Worm (Caenorhabditis elegans) whole organism, L3 larva: ENCODE results near the gene F53B2.5.

Experiments
- ZK546.5 ChIP-seq: sonication (generic microtip); optimal IDR thresholded peaks from 2 replicates; lab custom pipeline; 2017; ENCODE audit warnings: missing biosample characterization, missing genetic modification characterization
- ceh-16 ChIP-seq: sonication (generic microtip); optimal IDR thresholded peaks from 2 replicates; lab custom pipeline; 2017; ENCODE audit warnings: missing biosample characterization, missing genetic modification characterization
- ceh-28 ChIP-seq: fragments of 150-350 bp; optimal IDR thresholded peaks from 2 replicates; lab custom pipeline; 2014; ENCODE audit warnings: missing biosample characterization, missing genetic modification reagents, missing genetic modification characterization
- ceh-82 ChIP-seq: fragments of 150-350 bp; optimal IDR thresholded peaks from 2 replicates; lab custom pipeline; 2014; ENCODE audit warnings: missing biosample characterization, missing genetic modification characterization
- ceh-9 ChIP-seq: sonication (generic microtip); optimal IDR thresholded peaks from 2 replicates; lab custom pipeline; 2018; ENCODE audit warnings: missing biosample characterization, missing genetic modification characterization
- daf-12 ChIP-seq: fragments of 150-350 bp; optimal IDR thresholded peaks from 2 replicates; lab custom pipeline; 2014; ENCODE audit warnings: missing biosample characterization, missing genetic modification reagents, missing genetic modification characterization
- egl-27 ChIP-seq: sonication (generic microtip); optimal IDR thresholded peaks from 4 replicates; lab custom pipeline; 2017; ENCODE audit warnings: missing biosample characterization, missing genetic modification reagents, missing genetic modification characterization
- egl-5 ChIP-seq: fragments of 150-350 bp; optimal IDR thresholded peaks from 2 replicates; lab custom pipeline; 2017; ENCODE audit warnings: missing biosample characterization, missing genetic modification reagents, missing genetic modification characterization, inconsistent platforms
- elt-1 ChIP-seq: fragments of 150-350 bp; optimal IDR thresholded peaks from 2 replicates; lab custom pipeline; 2014; ENCODE audit warnings: missing biosample characterization, missing genetic modification characterization
- elt-2 ChIP-seq: sonication (generic microtip); optimal IDR thresholded peaks from 2 replicates; lab custom pipeline; 2016; ENCODE audit warnings: missing genetic modification reagents, mild to moderate bottlenecking, missing genetic modification characterization, missing compliant biosample characterization
- elt-3 ChIP-seq, 3 experiments: fragments of 150-350 bp in 1 of 3; sonication (generic microtip) in 2 of 3; optimal IDR thresholded peaks; 2 replicates in 2 of 3; 4 replicates in 1 of 3; lab custom pipeline; 2014 to 2017; ENCODE audit warnings: missing biosample characterization in 3 of 3, missing genetic modification characterization in 3 of 3
- eor-1 ChIP-seq, 2 experiments: fragments of 150-350 bp; optimal IDR thresholded peaks; 2 replicates each; lab custom pipeline; 2014 to 2018; ENCODE audit warnings: missing biosample characterization in 2 of 2, missing genetic modification characterization in 2 of 2
- fkh-2 ChIP-seq: fragments of 150-350 bp; optimal IDR thresholded peaks from 2 replicates; lab custom pipeline; 2014; ENCODE audit warnings: missing biosample characterization, missing genetic modification reagents, missing genetic modification characterization
- fos-1 ChIP-seq: fragments of 150-350 bp; optimal IDR thresholded peaks from 2 replicates; lab custom pipeline; 2014; ENCODE audit warnings: missing biosample characterization, missing genetic modification characterization
- jun-1 ChIP-seq: fragments of 150-350 bp; optimal IDR thresholded peaks from 2 replicates; lab custom pipeline; 2014; ENCODE audit warnings: missing biosample characterization, missing genetic modification reagents, missing genetic modification characterization
- lin-15B ChIP-seq: fragments of 150-350 bp; optimal IDR thresholded peaks from 2 replicates; lab custom pipeline; 2014; ENCODE audit warnings: missing biosample characterization, missing genetic modification characterization
- lsy-12 ChIP-seq: sonication (generic microtip); optimal IDR thresholded peaks from 2 replicates; lab custom pipeline; 2016; ENCODE audit warnings: mild to moderate bottlenecking, missing genetic modification characterization, missing compliant biosample characterization
- mdl-1 ChIP-seq: fragments of 150-350 bp; optimal IDR thresholded peaks from 2 replicates; lab custom pipeline; 2014; ENCODE audit warnings: missing biosample characterization, missing genetic modification characterization
- nfya-1 ChIP-seq: sonication (generic microtip); optimal IDR thresholded peaks from 2 replicates; lab custom pipeline; 2017; ENCODE audit warnings: missing genetic modification characterization, mild to moderate bottlenecking, missing compliant biosample characterization, antibody characterized with exemption, moderate library complexity; ENCODE audit not compliant: insufficient read depth
- nhr-11 ChIP-seq: fragments of 150-350 bp; optimal IDR thresholded peaks from 2 replicates; lab custom pipeline; 2014; ENCODE audit warnings: missing biosample characterization, missing genetic modification characterization
- nhr-12 ChIP-seq: fragments of 150-350 bp; optimal IDR thresholded peaks from 2 replicates; lab custom pipeline; 2014; ENCODE audit warnings: missing biosample characterization, missing genetic modification characterization
- nhr-23 ChIP-seq: fragments of 150-350 bp; optimal IDR thresholded peaks from 2 replicates; lab custom pipeline; 2014; ENCODE audit warnings: missing biosample characterization, missing genetic modification reagents, missing genetic modification characterization
- nhr-237 ChIP-seq: fragments of 150-350 bp; optimal IDR thresholded peaks from 2 replicates; lab custom pipeline; 2014; ENCODE audit warnings: missing biosample characterization, missing genetic modification characterization
- nhr-25 ChIP-seq: sonication (generic microtip); optimal IDR thresholded peaks from 2 replicates; lab custom pipeline; 2017; ENCODE audit warnings: missing biosample characterization, missing genetic modification characterization
- nhr-76 ChIP-seq: fragments of 150-350 bp; sonication (generic microtip); optimal IDR thresholded peaks from 5 replicates; lab custom pipeline; 2014; ENCODE audit warnings: missing biosample characterization, missing genetic modification characterization
- nhr-77 ChIP-seq: fragments of 150-350 bp; optimal IDR thresholded peaks from 2 replicates; lab custom pipeline; 2014; ENCODE audit warnings: missing biosample characterization, missing genetic modification characterization
- pha-4 ChIP-seq: fragments of 150-350 bp; optimal IDR thresholded peaks from 2 replicates; lab custom pipeline; 2014; ENCODE audit warnings: missing biosample characterization, missing genetic modification reagents, missing genetic modification characterization
- pqm-1 ChIP-seq: fragments of 150-350 bp; optimal IDR thresholded peaks from 2 replicates; lab custom pipeline; 2017; ENCODE audit warnings: missing biosample characterization, missing genetic modification characterization, inconsistent platforms
- sea-2 ChIP-seq: fragments of 150-350 bp; sonication (generic microtip); optimal IDR thresholded peaks from 4 replicates; lab custom pipeline; 2014; ENCODE audit warnings: missing biosample characterization, missing genetic modification reagents, missing genetic modification characterization
- skn-1 ChIP-seq: fragments of 150-350 bp; optimal IDR thresholded peaks from 2 replicates; lab custom pipeline; 2014; ENCODE audit warnings: missing biosample characterization, missing genetic modification characterization
- tbx-2 ChIP-seq: sonication (generic microtip); optimal IDR thresholded peaks from 2 replicates; lab custom pipeline; 2016; ENCODE audit warnings: mild to moderate bottlenecking, missing genetic modification characterization, missing compliant biosample characterization
- unc-62 ChIP-seq: fragments of 150-350 bp; sonication (generic microtip); optimal IDR thresholded peaks from 4 replicates; lab custom pipeline; 2014; ENCODE audit warnings: missing biosample characterization, missing genetic modification reagents, missing genetic modification characterization
- ztf-11 ChIP-seq: fragments of 150-350 bp; optimal IDR thresholded peaks from 2 replicates; lab custom pipeline; 2014; ENCODE audit warnings: missing biosample characterization, missing genetic modification characterization
- ztf-4 ChIP-seq: fragments of 150-350 bp; optimal IDR thresholded peaks from 2 replicates; lab custom pipeline; 2014; ENCODE audit warnings: missing biosample characterization, missing genetic modification characterization

The F53B2.5 gene

DNA sequence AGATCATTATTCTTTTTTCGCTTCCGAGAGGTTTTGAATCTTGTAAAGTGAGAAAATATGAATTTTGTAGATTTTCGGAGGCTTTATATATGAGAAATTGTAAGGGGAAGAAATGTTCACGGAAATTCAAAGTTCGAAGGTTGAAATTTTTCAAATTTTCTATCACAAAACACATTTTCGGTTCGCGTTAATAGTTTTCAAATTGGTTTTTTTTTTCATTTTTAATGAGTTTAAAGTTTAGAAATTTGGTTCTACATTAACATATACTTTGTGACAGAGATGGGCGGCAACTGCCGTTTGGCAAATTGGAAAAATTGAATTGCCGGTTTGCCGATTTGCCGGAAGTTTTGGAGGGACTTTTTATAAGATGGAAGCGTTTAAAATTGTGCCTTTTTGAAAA lies 40.1 kb upstream of the F53B2.5 start, which contains the start of gene K08E7.4:
Gene K08E7.4 (minus strand): TSS at position 101 of the 400 bp plus-strand sequence.
- TF ChIP-seq ceh-16 = no peak
- no peak for TF ChIP-seq pqm-1 (tag; lab: Kevin White, UChicago)
- no peak for TF ChIP-seq egl-27 (tag; lab: Kevin White, UChicago)
- TF ChIP-seq elt-1 = no peak
- no peak for TF ChIP-seq sea-2 (GFP tag; lab: Kevin White, UChicago)
- no peak for TF ChIP-seq ztf-4 (tag; lab: Kevin White, UChicago)
- TF ChIP-seq ceh-82 (tag; lab: Kevin White, UChicago) = no peak
- TF ChIP-seq ceh-28 (tag; lab: Kevin White, UChicago) = no peak
- TF ChIP-seq ZK546.5 = no peak
- TF ChIP-seq nhr-23 (tag; lab: Kevin White, UChicago) = no peak

DNA sequence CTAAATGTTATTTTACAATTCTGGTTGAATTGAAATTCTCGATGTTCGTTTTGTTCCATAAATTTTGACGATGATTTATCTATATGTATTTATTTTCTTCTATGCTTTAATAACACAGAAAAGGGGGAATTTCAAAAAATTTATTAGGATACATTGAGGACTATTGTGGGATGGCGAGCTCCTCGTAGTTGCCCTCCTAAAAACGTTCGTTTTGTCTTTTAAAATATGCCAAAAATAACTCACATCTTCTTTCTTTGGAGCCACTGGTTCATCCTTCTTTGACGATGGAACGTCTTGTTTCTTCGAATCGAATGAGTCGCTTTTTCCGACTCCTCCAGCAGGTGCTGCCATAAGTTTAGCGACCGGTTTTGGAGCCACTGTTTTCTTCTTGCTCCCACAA lies 39.6 kb upstream of the F53B2.5 start:
- TF ChIP-seq daf-12 (no peak), tbx-2 (tag; lab: Kevin White, UChicago) (no peak), elt-1 (no peak), lsy-12 (no peak), ztf-4 (tag; lab: Kevin White, UChicago) (no peak), elt-2 (no peak), nhr-12 (no peak), nfya-1 (tag; lab: Kevin White, UChicago) (no peak), nhr-23 (tag; lab: Kevin White, UChicago) (no peak), mdl-1 (tag; lab: Kevin White, UChicago) (no peak), fos-1 (tag; lab: Kevin White, UChicago) (no peak), pha-4 (tag; lab: Kevin White, UChicago) (no peak), skn-1 (tag; lab: Kevin White, UChicago) (no peak), nhr-25 (tag; lab: Kevin White, UChicago) (no peak)

DNA sequence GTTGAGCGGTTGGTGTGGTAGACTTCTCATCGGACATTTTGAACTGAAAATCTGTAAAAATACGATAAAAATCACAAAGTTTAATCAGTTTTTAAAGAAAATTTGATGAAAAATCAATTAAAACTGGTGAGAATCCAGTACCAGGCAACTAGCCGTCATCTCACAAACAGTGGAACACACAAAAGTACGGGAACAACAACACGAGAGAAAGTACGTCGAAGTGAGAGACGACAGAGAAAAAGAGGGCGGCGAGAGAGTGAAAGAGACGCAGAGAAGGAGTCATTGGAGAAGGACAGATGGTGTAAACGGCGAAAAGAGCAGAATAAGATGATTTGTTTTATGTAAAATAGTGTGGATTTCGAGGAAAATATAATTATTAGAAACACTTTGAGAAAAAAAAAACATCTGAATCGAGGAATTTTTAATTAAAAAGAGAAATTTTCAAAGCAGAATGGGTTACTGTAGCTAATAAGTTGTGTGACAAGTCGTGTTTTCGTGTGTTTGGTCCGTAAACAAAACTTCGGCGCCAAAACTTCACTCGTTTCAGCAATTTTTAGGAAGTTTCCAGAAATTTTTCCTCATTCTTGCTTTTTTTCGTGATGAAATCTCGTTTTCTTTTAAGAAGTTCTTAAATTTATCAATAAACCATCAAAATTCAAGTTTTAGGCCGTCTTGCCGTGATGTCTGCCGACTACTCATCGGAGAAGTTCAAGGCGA lies 36.4 kb upstream of the F53B2.5 start, which contains the start of the genes hsb-1 and let-99:
Gene hsb-1 (minus strand): TSS at position 51 of the 717 bp plus-strand sequence.
Gene let-99 (plus strand): TSS at position 667 of the 717 bp plus-strand sequence.
- TF ChIP-seq nhr-25 (tag; lab: Kevin White, UChicago) (peak; percentile 31), elt-3 (tag; optimal IDR thresholded peaks at IDR 0.05; lab: Kevin White, UChicago) (no peak), elt-2 (peak; percentile 12), ztf-11 (tag; lab: Kevin White, UChicago) (no peak), nhr-237 (no peak), ceh-9 (tag; lab: Kevin White, UChicago) (no peak), ZK546.5 (no peak), egl-5 (peak; percentile 8)
- TF ChIP-seq, all 47 proteins: peak for 3

DNA sequence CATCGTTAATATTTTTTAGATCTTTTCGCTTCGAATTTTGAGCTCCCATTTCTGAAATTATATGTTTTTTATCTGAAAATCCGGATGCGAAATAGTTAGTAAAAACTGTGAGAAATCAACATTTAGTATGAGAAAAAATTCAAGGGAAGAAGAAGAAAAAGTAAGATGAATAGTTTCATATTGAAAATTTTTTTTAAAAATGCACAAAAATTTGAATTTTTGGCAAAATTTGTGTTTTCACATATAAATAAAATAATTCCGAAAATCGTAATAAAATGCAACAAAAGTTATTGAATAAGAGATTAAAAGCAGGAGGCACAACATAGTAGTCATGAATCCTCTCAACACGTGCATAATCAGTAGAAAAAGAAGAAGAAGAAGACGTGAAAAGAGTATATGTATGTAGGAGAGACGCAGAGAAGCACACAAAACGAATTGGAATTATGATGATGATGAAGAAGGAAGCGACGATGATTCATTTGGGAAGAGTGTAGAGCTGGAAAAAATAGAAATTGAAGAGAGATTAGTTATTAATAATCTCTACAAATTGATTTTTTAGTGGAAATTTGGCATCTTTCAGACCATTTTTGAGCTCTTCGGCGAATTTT lies 35.1 kb upstream of the F53B2.5 start, which contains the start of gene eak-7:
Gene eak-7 (minus strand): TSS at position 51 of the 608 bp plus-strand sequence.
- TF ChIP-seq lin-15B (tag; lab: Kevin White, UChicago) = no peak
- no peak for TF ChIP-seq tbx-2 (tag; lab: Kevin White, UChicago)
- TF ChIP-seq jun-1 = no peak
- TF ChIP-seq unc-62 = no peak
- no peak for TF ChIP-seq nhr-77 (tag; lab: Kevin White, UChicago)
- TF ChIP-seq nhr-23 (tag; lab: Kevin White, UChicago) = no peak
- TF ChIP-seq fos-1 (tag; lab: Kevin White, UChicago) = no peak
- no peak for TF ChIP-seq daf-12
- TF ChIP-seq nhr-76 (tag; lab: Kevin White, UChicago) = no peak
- TF ChIP-seq elt-1 = no peak
- TF ChIP-seq nfya-1 (tag; lab: Kevin White, UChicago) = no peak
- no peak for TF ChIP-seq ceh-82 (tag; lab: Kevin White, UChicago)
- TF ChIP-seq eor-1 (tag; optimal IDR thresholded peaks at IDR 0.05; lab: Kevin White, UChicago) = no peak
- no peak for TF ChIP-seq fkh-2 (tag; lab: Kevin White, UChicago)
- TF ChIP-seq pha-4 (tag; lab: Kevin White, UChicago) = no peak
- TF ChIP-seq nhr-11 = no peak
- TF ChIP-seq, all 47 proteins: peak for 0
